Fruit fly (Drosophila melanogaster) whole organism, embryonic: Measurements from ENCODE around the gene CG43137.
A peak's percentile ranks its signal among the peaks of the same experiment; 100 is the strongest.

ENCODE experiments used
- CG11560 ChIP-seq: fragments of 200-800 bp; sonication (Bioruptor generic); IDR thresholded peaks from 3 replicates; pipeline ENCODE4 v1.3.6; 2022; ENCODE audit warnings: missing biosample characterization, missing genetic modification characterization
- CG1233 ChIP-seq: fragments of 200-800 bp; sonication (Bioruptor generic); optimal IDR thresholded peaks from 4 replicates; lab custom pipeline; 2018; ENCODE audit warnings: missing biosample characterization, mild to moderate bottlenecking, missing genetic modification characterization
- CG13424 ChIP-seq: fragments of 200-800 bp; sonication (Bioruptor generic); optimal IDR thresholded peaks from 2 replicates; lab custom pipeline; 2019; ENCODE audit warnings: missing biosample characterization, mild to moderate bottlenecking, missing genetic modification characterization, moderate library complexity
- CG1603 ChIP-seq: fragments of 200-800 bp; sonication (Bioruptor generic); optimal IDR thresholded peaks from 2 replicates; lab custom pipeline; 2019; ENCODE audit warnings: missing biosample characterization, mild to moderate bottlenecking, missing genetic modification characterization, moderate library complexity
- CG16813 ChIP-seq: fragments of 200-800 bp; sonication (Bioruptor generic); IDR thresholded peaks from 3 replicates; pipeline ENCODE4 v1.3.6; 2022; ENCODE audit warnings: missing biosample characterization, missing genetic modification characterization; ENCODE audit not compliant: partially characterized antibody
- CG1832 ChIP-seq: fragments of 200-800 bp; sonication (Bioruptor generic); optimal IDR thresholded peaks from 2 replicates; lab custom pipeline; 2017; ENCODE audit warnings: missing biosample characterization, mild to moderate bottlenecking, missing genetic modification characterization, inconsistent platforms
- CG18599 ChIP-seq: fragments of 200-800 bp; sonication (Bioruptor generic); optimal IDR thresholded peaks from 3 replicates; lab custom pipeline; 2017; ENCODE audit warnings: missing biosample characterization, missing genetic modification characterization, mild to moderate bottlenecking, moderate library complexity, missing genetic modification reagents
- CG30020 ChIP-seq: fragments of 200-800 bp; optimal IDR thresholded peaks from 2 replicates; lab custom pipeline; 2019; ENCODE audit warnings: missing biosample characterization, mild to moderate bottlenecking, missing genetic modification characterization, moderate library complexity
- CG3065 ChIP-seq: fragments of 200-800 bp; sonication (Bioruptor generic); optimal IDR thresholded peaks from 2 replicates; lab custom pipeline; 2016; ENCODE audit warnings: missing biosample characterization, missing genetic modification characterization
- CG3281 ChIP-seq: fragments of 200-800 bp; sonication (Bioruptor generic); optimal IDR thresholded peaks from 3 replicates; lab custom pipeline; 2017; ENCODE audit warnings: missing biosample characterization, mild to moderate bottlenecking, missing genetic modification characterization
- CG34224 ChIP-seq: fragments of 200-800 bp; sonication (Bioruptor generic); IDR thresholded peaks from 3 replicates; pipeline ENCODE4 v1.3.6; 2022; ENCODE audit warnings: missing biosample characterization, missing genetic modification characterization; ENCODE audit not compliant: partially characterized antibody
- CG3838 ChIP-seq: fragments of 200-800 bp; sonication (Bioruptor generic); optimal IDR thresholded peaks from 3 replicates; lab custom pipeline; 2016; ENCODE audit warnings: missing biosample characterization, missing genetic modification characterization
- CG4328 ChIP-seq: fragments of 200-800 bp; sonication (Bioruptor generic); optimal IDR thresholded peaks from 3 replicates; lab custom pipeline; 2017; ENCODE audit warnings: missing biosample characterization, missing genetic modification reagents, missing genetic modification characterization
- CG4404 ChIP-seq: fragments of 200-800 bp; sonication (Bioruptor generic); IDR thresholded peaks from 2 replicates; pipeline ENCODE4 v1.3.6; 2022; ENCODE audit warnings: missing biosample characterization, missing genetic modification characterization
- CG4730 ChIP-seq: fragments of 200-800 bp; sonication (Bioruptor generic); IDR thresholded peaks from 2 replicates; pipeline ENCODE4 v1.3.6; 2022; ENCODE audit warnings: missing biosample characterization, missing genetic modification characterization
- CrebB ChIP-seq: fragments of 200-800 bp; sonication (Bioruptor generic); optimal IDR thresholded peaks from 3 replicates; lab custom pipeline; 2018; ENCODE audit warnings: missing biosample characterization, mild to moderate bottlenecking, missing genetic modification characterization
- Doc3 ChIP-seq: fragments of 200-800 bp; sonication (Bioruptor generic); IDR thresholded peaks from 3 replicates; pipeline ENCODE4 v1.3.6; 2022; ENCODE audit warnings: missing biosample characterization, missing genetic modification characterization; ENCODE audit not compliant: partially characterized antibody
- HLH4C ChIP-seq: fragments of 200-800 bp; sonication (Bioruptor generic); IDR thresholded peaks from 3 replicates; pipeline ENCODE4 v1.3.6; 2022; ENCODE audit warnings: missing biosample characterization, missing genetic modification characterization; ENCODE audit not compliant: partially characterized antibody
- HmgZ ChIP-seq: fragments of 200-800 bp; sonication (Bioruptor generic); optimal IDR thresholded peaks from 2 replicates; lab custom pipeline; 2018; ENCODE audit warnings: missing biosample characterization, mild to moderate bottlenecking, missing genetic modification characterization
- Hr78 ChIP-seq, 2 experiments: fragments of 200-800 bp in 1 of 2; fragments of >200 bp in 1 of 2; sonication (Bioruptor generic) in 1 of 2; optimal IDR thresholded peaks; 2 replicates each; lab custom pipeline; 2017 to 2019; ENCODE audit warnings: missing biosample characterization in 2 of 2, missing genetic modification characterization in 2 of 2, mild to moderate bottlenecking in 1 of 2, moderate library complexity in 1 of 2
- Lim3 ChIP-seq: fragments of 200-800 bp; sonication (Bioruptor generic); IDR thresholded peaks from 2 replicates; pipeline ENCODE4 v1.3.6; 2022; ENCODE audit warnings: missing biosample characterization, missing genetic modification characterization
- Mad ChIP-seq: fragments of 200-800 bp; sonication (Bioruptor generic); optimal IDR thresholded peaks from 2 replicates; lab custom pipeline; 2016; ENCODE audit warnings: missing biosample characterization, missing genetic modification characterization
- Taf1 ChIP-seq: fragments of 200-800 bp; sonication (Bioruptor generic); IDR thresholded peaks from 2 replicates; pipeline ENCODE4 v1.3.6; 2022; ENCODE audit warnings: missing biosample characterization, missing genetic modification characterization
- ac ChIP-seq: fragments of 200-800 bp; sonication (Bioruptor generic); optimal IDR thresholded peaks from 3 replicates; lab custom pipeline; 2017; ENCODE audit warnings: missing biosample characterization, mild to moderate bottlenecking, missing genetic modification characterization
- ato ChIP-seq: fragments of 200-800 bp; sonication (Bioruptor generic); IDR thresholded peaks from 2 replicates; pipeline ENCODE4 v1.3.6; 2022; ENCODE audit warnings: missing biosample characterization, missing genetic modification characterization; ENCODE audit not compliant: partially characterized antibody
- cas ChIP-seq: fragments of 200-800 bp; sonication (Bioruptor generic); IDR thresholded peaks from 2 replicates; pipeline ENCODE4 v1.3.6; 2022; ENCODE audit warnings: missing biosample characterization, missing genetic modification characterization
- dan ChIP-seq: fragments of 200-800 bp; sonication (Bioruptor generic); IDR thresholded peaks from 2 replicates; pipeline ENCODE4 v1.3.6; 2022; ENCODE audit warnings: missing biosample characterization, missing genetic modification characterization
- dmrt11E ChIP-seq: fragments of 200-800 bp; sonication (Bioruptor generic); optimal IDR thresholded peaks from 3 replicates; lab custom pipeline; 2018; ENCODE audit warnings: missing biosample characterization, mild to moderate bottlenecking, missing genetic modification characterization, moderate library complexity
- fd102C ChIP-seq: fragments of 200-800 bp; sonication (Bioruptor generic); optimal IDR thresholded peaks from 2 replicates; lab custom pipeline; 2018; ENCODE audit warnings: missing biosample characterization, mild to moderate bottlenecking, missing genetic modification characterization, moderate library complexity
- fd64A ChIP-seq: fragments of 200-800 bp; sonication (Bioruptor generic); optimal IDR thresholded peaks from 3 replicates; lab custom pipeline; 2018; ENCODE audit warnings: missing biosample characterization, mild to moderate bottlenecking, missing genetic modification characterization
- gcm2 ChIP-seq: fragments of 200-800 bp; sonication (Bioruptor generic); optimal IDR thresholded peaks from 2 replicates; lab custom pipeline; 2016; ENCODE audit warnings: missing biosample characterization, missing genetic modification characterization
- ham ChIP-seq: fragments of 200-800 bp; sonication (Bioruptor generic); IDR thresholded peaks from 2 replicates; pipeline ENCODE4 v1.3.6; 2022; ENCODE audit warnings: missing biosample characterization, missing genetic modification characterization
- ken ChIP-seq: fragments of 200-800 bp; sonication (Bioruptor generic); IDR thresholded peaks from 3 replicates; pipeline ENCODE4 v1.3.6; 2022; ENCODE audit warnings: missing biosample characterization, missing genetic modification characterization
- lbe ChIP-seq: fragments of 200-800 bp; sonication (Bioruptor generic); optimal IDR thresholded peaks from 2 replicates; lab custom pipeline; 2016; ENCODE audit warnings: missing biosample characterization, mild to moderate bottlenecking, missing genetic modification characterization
- nerfin-2 ChIP-seq: fragments of 200-800 bp; sonication (Bioruptor generic); IDR thresholded peaks from 2 replicates; pipeline ENCODE4 v1.3.6; 2022; ENCODE audit warnings: missing biosample characterization, missing genetic modification characterization; ENCODE audit not compliant: partially characterized antibody
- peb ChIP-seq: fragments of 200-800 bp; sonication (Bioruptor generic); IDR thresholded peaks from 2 replicates; pipeline ENCODE4 v1.3.6; 2022; ENCODE audit warnings: missing biosample characterization, missing genetic modification characterization
- pita ChIP-seq: fragments of 200-800 bp; sonication (Bioruptor generic); optimal IDR thresholded peaks from 2 replicates; lab custom pipeline; 2017; ENCODE audit warnings: missing biosample characterization, mild to moderate bottlenecking, missing genetic modification characterization
- pzg ChIP-seq: fragments of 200-800 bp; sonication (Bioruptor generic); optimal IDR thresholded peaks from 3 replicates; lab custom pipeline; 2018; ENCODE audit warnings: missing biosample characterization, mild to moderate bottlenecking, missing genetic modification characterization, moderate library complexity
- run ChIP-seq: fragments of 200-800 bp; sonication (Bioruptor generic); optimal IDR thresholded peaks from 3 replicates; lab custom pipeline; 2018; ENCODE audit warnings: missing biosample characterization, mild to moderate bottlenecking, missing genetic modification characterization
- sna ChIP-seq: fragments of 200-800 bp; sonication (Bioruptor generic); IDR thresholded peaks from 2 replicates; pipeline ENCODE4 v1.3.6; 2022; ENCODE audit warnings: missing biosample characterization, missing genetic modification characterization; ENCODE audit not compliant: partially characterized antibody
- so ChIP-seq: fragments of 200-800 bp; sonication (Bioruptor generic); IDR thresholded peaks from 3 replicates; pipeline ENCODE4 v1.3.6; 2022; ENCODE audit warnings: missing biosample characterization, missing genetic modification characterization
- tin ChIP-seq: fragments of 200-800 bp; sonication (Bioruptor generic); optimal IDR thresholded peaks from 3 replicates; lab custom pipeline; 2016; ENCODE audit warnings: missing biosample characterization, missing genetic modification characterization
- twi ChIP-seq: fragments of 200-800 bp; optimal IDR thresholded peaks from 2 replicates; lab custom pipeline; 2019; ENCODE audit warnings: missing biosample characterization, mild to moderate bottlenecking, missing genetic modification characterization, moderate library complexity
- vfl ChIP-seq: fragments of 200-800 bp; sonication (Bioruptor generic); optimal IDR thresholded peaks from 2 replicates; lab custom pipeline; 2016; ENCODE audit warnings: missing biosample characterization, missing genetic modification characterization
- vnd ChIP-seq: fragments of 200-800 bp; sonication (Bioruptor generic); IDR thresholded peaks from 3 replicates; pipeline ENCODE4 v1.3.6; 2022; ENCODE audit warnings: missing biosample characterization, missing genetic modification characterization; ENCODE audit not compliant: partially characterized antibody
- z ChIP-seq: fragments of 200-800 bp; sonication (Bioruptor generic); IDR thresholded peaks from 3 replicates; pipeline ENCODE4 v1.3.6; 2022; ENCODE audit warnings: missing biosample characterization, missing genetic modification characterization
- zen ChIP-seq: fragments of 200-800 bp; sonication (Bioruptor generic); optimal IDR thresholded peaks from 3 replicates; lab custom pipeline; 2018; ENCODE audit warnings: missing biosample characterization, mild to moderate bottlenecking, missing genetic modification characterization, moderate library complexity

Gene CG43137

DNA sequence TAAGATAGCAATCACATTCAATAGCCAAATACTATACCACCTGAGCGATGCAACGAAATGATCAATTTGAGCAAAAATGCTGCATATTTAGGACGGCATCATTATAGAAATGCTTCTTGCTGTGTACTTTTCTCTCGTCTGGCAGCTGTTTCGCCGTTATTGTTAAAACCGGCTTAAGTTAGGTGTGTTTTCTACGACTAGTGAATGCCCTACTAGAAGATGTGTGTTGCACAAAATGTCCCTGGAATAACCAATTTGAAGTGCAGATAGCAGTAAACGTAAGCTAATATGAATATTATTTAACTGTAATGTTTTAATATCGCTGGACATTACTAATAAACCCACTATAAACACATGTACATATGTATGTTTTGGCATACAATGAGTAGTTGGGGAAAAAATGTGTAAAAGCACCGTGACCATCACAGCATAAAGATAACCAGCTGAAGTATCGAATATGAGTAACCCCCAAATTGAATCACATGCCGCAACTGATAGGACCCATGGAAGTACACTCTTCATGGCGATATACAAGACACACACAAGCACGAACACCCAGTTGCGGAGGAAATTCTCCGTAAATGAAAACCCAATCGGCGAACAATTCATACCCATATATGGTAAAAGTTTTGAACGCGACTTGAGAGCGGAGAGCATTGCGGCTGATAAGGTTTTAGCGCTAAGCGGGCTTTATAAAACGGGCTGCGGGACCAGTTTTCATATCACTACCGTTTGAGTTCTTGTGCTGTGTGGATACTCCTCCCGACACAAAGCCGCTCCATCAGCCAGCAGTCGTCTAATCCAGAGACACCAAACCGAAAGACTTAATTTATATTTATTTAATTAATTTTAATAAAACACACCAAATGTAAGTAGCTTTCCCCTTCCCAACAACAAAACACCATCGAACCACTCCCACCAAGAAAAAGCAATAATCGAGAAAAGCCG is 35.5 kb upstream of the CG43137 start, which contains the start of gene Act5C (continued):
- TF ChIP-seq zen (tag; lab: Kevin White, UChicago): peak; percentile 97
- peak; percentile 85 for TF ChIP-seq CG3838 (GFP tag; lab: Kevin White, UChicago)
- peak; percentile 96 for TF ChIP-seq lbe (GFP tag; lab: Kevin White, UChicago)
- peak; percentile 85 for TF ChIP-seq fd64A (GFP tag; lab: Kevin White, UChicago)
- peak; percentile 96 for TF ChIP-seq ac (GFP tag; lab: Kevin White, UChicago)
- TF ChIP-seq cas (GFP tag; lab: Robert Waterston, UW): peak; percentile 76
- peak; percentile 91 for TF ChIP-seq fd102C (GFP tag; lab: Kevin White, UChicago)
- peak; percentile 85 for TF ChIP-seq CG3065 (GFP tag; lab: Kevin White, UChicago)
- no peak for TF ChIP-seq HLH4C (GFP tag; lab: Robert Waterston, UW)
- peak; percentile 83 for TF ChIP-seq dan
- TF ChIP-seq Lim3 (GFP tag; lab: Robert Waterston, UW): peak; percentile 69
- TF ChIP-seq z (GFP tag; lab: Robert Waterston, UW): peak; percentile 50; the same call in 1 of the 3 replicates
- TF ChIP-seq peb (GFP tag; lab: Robert Waterston, UW): peak; percentile 83
- TF ChIP-seq Hr78 (GFP tag; optimal IDR thresholded peaks at IDR 0.05; lab: Kevin White, UChicago): peak in 1 of 2 experiments; percentile 71
- no peak for TF ChIP-seq pita (GFP tag; lab: Kevin White, UChicago)
- TF ChIP-seq CG13424 (tag; lab: Kevin White, UChicago): peak; percentile 93
- peak; percentile 84 for TF ChIP-seq twi
- peak; percentile 91 for TF ChIP-seq CG3281 (GFP tag; lab: Kevin White, UChicago)
- peak; percentile 67; the same call in 1 of the 2 replicates for TF ChIP-seq ham (GFP tag; lab: Robert Waterston, UW)
- peak; percentile 86 for TF ChIP-seq run
- 0 out of 2 replicates have a peak, but pooled peaks have one; percentile 23 for TF ChIP-seq ato (GFP tag; lab: Robert Waterston, UW)
- peak; percentile 93 for TF ChIP-seq CG1233 (GFP tag; lab: Kevin White, UChicago)
- peak; percentile 79 for TF ChIP-seq vfl
- TF ChIP-seq CG4404 (GFP tag; lab: Robert Waterston, UW): peak; percentile 90
- TF ChIP-seq CG34224 (GFP tag; lab: Robert Waterston, UW): no peak
- TF ChIP-seq CG1603 (tag; lab: Kevin White, UChicago): peak; percentile 98
- TF ChIP-seq CG30020: peak; percentile 62
- peak; percentile 72 for TF ChIP-seq Taf1 (GFP tag; lab: Robert Waterston, UW)
- TF ChIP-seq CrebB (tag; lab: Kevin White, UChicago): peak; percentile 91
- no peak for TF ChIP-seq CG16813 (GFP tag; lab: Robert Waterston, UW)
- TF ChIP-seq gcm2 (GFP tag; lab: Kevin White, UChicago): peak; percentile 90
- TF ChIP-seq HmgZ: peak; percentile 90
- peak; percentile 96 for TF ChIP-seq Mad (GFP tag; lab: Kevin White, UChicago)
- peak; percentile 94 for TF ChIP-seq CG18599 (GFP tag; lab: Kevin White, UChicago)
- no peak for TF ChIP-seq Doc3 (GFP tag; lab: Robert Waterston, UW)
- TF ChIP-seq vnd: no peak
- peak; percentile 93 for TF ChIP-seq so
- peak; percentile 59 for TF ChIP-seq CG4328 (GFP tag; lab: Kevin White, UChicago)
- TF ChIP-seq tin: peak; percentile 94
- TF ChIP-seq ken (GFP tag; lab: Robert Waterston, UW): peak; percentile 94
- TF ChIP-seq CG4730: peak; percentile 88
- TF ChIP-seq nerfin-2 (GFP tag; lab: Robert Waterston, UW): no peak
- TF ChIP-seq pzg (GFP tag; lab: Kevin White, UChicago): peak; percentile 9
- TF ChIP-seq dmrt11E (tag; lab: Kevin White, UChicago): peak; percentile 96
- TF ChIP-seq sna (GFP tag; lab: Robert Waterston, UW): no peak
- TF ChIP-seq CG1832: no peak
- peak; percentile 80 for TF ChIP-seq CG11560
